Worm (Caenorhabditis elegans) whole organism, mixed stage, embryonic: ENCODE data around the gene metl-13.

ENCODE experiments used
- ces-1 ChIP-seq: fragments of 150-350 bp; optimal IDR thresholded peaks from 2 replicates; lab custom pipeline; 2014; ENCODE audit warnings: missing biosample characterization, missing genetic modification reagents, missing genetic modification characterization
- mab-5 ChIP-seq: fragments of 150-350 bp; optimal IDR thresholded peaks from 2 replicates; lab custom pipeline; 2014; ENCODE audit warnings: missing biosample characterization, missing genetic modification characterization
- nhr-12 ChIP-seq: fragments of 150-350 bp; optimal IDR thresholded peaks from 2 replicates; lab custom pipeline; 2014; ENCODE audit warnings: missing biosample characterization, missing genetic modification characterization
- sptf-1 ChIP-seq: sonication (generic microtip); optimal IDR thresholded peaks from 2 replicates; lab custom pipeline; 2017; ENCODE audit warnings: mild to moderate bottlenecking, missing genetic modification characterization, moderate library complexity, missing compliant biosample characterization
- zip-8 ChIP-seq: fragments of 150-350 bp; optimal IDR thresholded peaks from 2 replicates; lab custom pipeline; 2014; ENCODE audit warnings: missing biosample characterization, missing genetic modification characterization

- TF ChIP-seq sptf-1 (tag; lab: Kevin White, UChicago) (no peak), nhr-12 (tag; lab: Kevin White, UChicago) (no peak), zip-8 (tag; lab: Kevin White, UChicago) (no peak), mab-5 (tag; lab: Kevin White, UChicago) (no peak), ces-1 (GFP tag; lab: Kevin White, UChicago) (no peak)
Observed at ce11 chrIV:6588080-6588613, 46.7 kb upstream of the metl-13 start.
